Worm (Caenorhabditis elegans): ENCODE measurements around the gene lips-12.

DNA sequence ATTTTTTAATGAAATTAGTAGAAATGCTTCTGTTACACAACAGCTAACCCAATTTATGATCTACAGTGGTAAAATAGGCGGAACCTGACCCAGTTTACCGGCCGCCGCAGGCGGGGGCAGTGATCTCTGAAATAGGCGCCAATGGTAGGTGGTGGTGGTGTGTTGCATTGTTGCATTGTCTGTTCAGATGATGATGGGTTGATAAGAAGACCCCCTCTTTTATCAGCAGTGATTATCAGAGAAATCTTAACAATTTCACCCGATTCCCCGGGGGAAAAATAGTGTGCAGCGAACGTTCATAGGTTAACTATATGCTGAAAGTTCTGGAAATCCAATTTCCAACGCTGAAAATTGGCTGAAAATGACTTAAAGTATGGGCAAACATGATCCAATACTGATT is 24.6 kb upstream of the lips-12 start:
- TF ChIP-seq F13C5.2 (tag; optimal IDR thresholded peaks at IDR 0.05) (no peak), B0310.2 (tag; optimal IDR thresholded peaks at IDR 0.05) (no peak), ama-1 (optimal IDR thresholded peaks at IDR 0.05) (no peak)

All from whole organism, early embryonic.